Worm (Caenorhabditis elegans) whole organism, L2 larva: ENCODE results near the gene Y7A5A.8.

Experiments used
- C34F6.9 ChIP-seq: fragments of 150-350 bp; optimal IDR thresholded peaks from 2 replicates; lab custom pipeline; 2014; ENCODE audit warnings: missing biosample characterization, missing genetic modification characterization
- F13H6.1 ChIP-seq: sonication (generic microtip); optimal IDR thresholded peaks from 2 replicates; lab custom pipeline; 2016; ENCODE audit warnings: missing genetic modification characterization, missing compliant biosample characterization
- R02D3.7 ChIP-seq: fragments of 150-350 bp; optimal IDR thresholded peaks from 2 replicates; lab custom pipeline; 2014; ENCODE audit warnings: missing biosample characterization, missing genetic modification characterization
- Y55F3AM.14 ChIP-seq: fragments of 200-800 bp; sonication (Bioruptor generic); optimal IDR thresholded peaks from 2 replicates; lab custom pipeline; 2018; ENCODE audit warnings: mild to moderate bottlenecking, missing genetic modification characterization, missing compliant biosample characterization
- ama-1 ChIP-seq: fragments of 150-350 bp; optimal IDR thresholded peaks from 2 replicates; lab custom pipeline; 2018; ENCODE audit warnings: inconsistent platforms
- blmp-1 ChIP-seq: sonication (generic microtip); optimal IDR thresholded peaks from 2 replicates; lab custom pipeline; 2017; ENCODE audit warnings: missing genetic modification characterization, mild to moderate bottlenecking, missing compliant biosample characterization, antibody characterized with exemption, moderate library complexity; ENCODE audit not compliant: insufficient read depth
- crh-2 ChIP-seq: sonication (generic microtip); optimal IDR thresholded peaks from 2 replicates; lab custom pipeline; 2017; ENCODE audit warnings: missing biosample characterization, missing genetic modification characterization
- dmd-4 ChIP-seq: sonication (generic microtip); optimal IDR thresholded peaks from 2 replicates; lab custom pipeline; 2017; ENCODE audit warnings: missing biosample characterization, missing genetic modification characterization
- elt-3 ChIP-seq: sonication (generic microtip); optimal IDR thresholded peaks from 2 replicates; lab custom pipeline; 2017; ENCODE audit warnings: missing biosample characterization, missing genetic modification characterization
- fos-1 ChIP-seq: fragments of 150-350 bp; optimal IDR thresholded peaks from 2 replicates; lab custom pipeline; 2014; ENCODE audit warnings: missing biosample characterization, missing genetic modification characterization
- gmeb-1 ChIP-seq: fragments of 150-350 bp; optimal IDR thresholded peaks from 2 replicates; lab custom pipeline; 2014; ENCODE audit warnings: missing biosample characterization, missing genetic modification characterization
- lin-13 ChIP-seq: fragments of 150-350 bp; optimal IDR thresholded peaks from 2 replicates; lab custom pipeline; 2014; ENCODE audit warnings: missing biosample characterization, missing genetic modification reagents, missing genetic modification characterization
- lsy-2 ChIP-seq, 2 experiments: fragments of 150-350 bp in 1 of 2; sonication (generic microtip) in 1 of 2; optimal IDR thresholded peaks; 2 replicates each; lab custom pipeline; 2014 to 2017; ENCODE audit warnings: missing biosample characterization in 2 of 2, missing genetic modification characterization in 2 of 2
- mab-5 ChIP-seq: fragments of 150-350 bp; optimal IDR thresholded peaks from 2 replicates; lab custom pipeline; 2014; ENCODE audit warnings: missing biosample characterization, missing genetic modification characterization
- mdl-1 ChIP-seq, 2 experiments: fragments of 150-350 bp in 1 of 2; sonication (generic microtip) in 1 of 2; optimal IDR thresholded peaks; 2 replicates each; lab custom pipeline; 2017; ENCODE audit warnings: missing biosample characterization in 2 of 2, missing genetic modification characterization in 2 of 2
- nhr-11 ChIP-seq: fragments of 150-350 bp; optimal IDR thresholded peaks from 2 replicates; lab custom pipeline; 2014; ENCODE audit warnings: missing biosample characterization, missing genetic modification characterization
- nhr-12 ChIP-seq: fragments of 150-350 bp; optimal IDR thresholded peaks from 2 replicates; lab custom pipeline; 2014; ENCODE audit warnings: missing biosample characterization, missing genetic modification characterization
- nhr-129 ChIP-seq: fragments of 150-350 bp; optimal IDR thresholded peaks from 2 replicates; lab custom pipeline; 2014; ENCODE audit warnings: missing biosample characterization, missing genetic modification characterization
- nhr-21 ChIP-seq: fragments of 150-350 bp; optimal IDR thresholded peaks from 2 replicates; lab custom pipeline; 2014; ENCODE audit warnings: missing biosample characterization, missing genetic modification characterization
- nhr-237 ChIP-seq: fragments of 150-350 bp; optimal IDR thresholded peaks from 2 replicates; lab custom pipeline; 2014; ENCODE audit warnings: missing biosample characterization, missing genetic modification characterization
- nhr-6 ChIP-seq: fragments of 150-350 bp; optimal IDR thresholded peaks from 2 replicates; lab custom pipeline; 2014; ENCODE audit warnings: missing biosample characterization, missing genetic modification characterization
- nhr-77 ChIP-seq: fragments of 150-350 bp; optimal IDR thresholded peaks from 2 replicates; lab custom pipeline; 2014; ENCODE audit warnings: missing biosample characterization, missing genetic modification characterization
- peb-1 ChIP-seq: fragments of 150-350 bp; optimal IDR thresholded peaks from 2 replicates; lab custom pipeline; 2014; ENCODE audit warnings: missing biosample characterization, missing genetic modification characterization
- sem-4 ChIP-seq: fragments of 150-350 bp; optimal IDR thresholded peaks from 2 replicates; lab custom pipeline; 2014; ENCODE audit warnings: missing biosample characterization, missing genetic modification reagents, missing genetic modification characterization
- skn-1 ChIP-seq: sonication (generic microtip); optimal IDR thresholded peaks from 2 replicates; lab custom pipeline; 2017; ENCODE audit warnings: missing biosample characterization, missing genetic modification characterization
- sma-9 ChIP-seq, 2 experiments: fragments of 150-350 bp in 1 of 2; sonication (generic microtip) in 1 of 2; optimal IDR thresholded peaks; 2 replicates each; lab custom pipeline; 2014 to 2016; ENCODE audit warnings: missing genetic modification characterization in 2 of 2, mild to moderate bottlenecking in 1 of 2, missing biosample characterization in 1 of 2, missing compliant biosample characterization in 1 of 2, missing genetic modification reagents in 1 of 2, moderate library complexity in 1 of 2
- snpc-4 ChIP-seq: fragments of 150-350 bp; optimal IDR thresholded peaks from 2 replicates; lab custom pipeline; 2014; ENCODE audit warnings: missing biosample characterization, missing genetic modification characterization
- unc-55 ChIP-seq: fragments of 150-350 bp; sonication (generic microtip); optimal IDR thresholded peaks from 3 replicates; lab custom pipeline; 2014; ENCODE audit warnings: missing biosample characterization, missing genetic modification reagents, missing genetic modification characterization
- zag-1 ChIP-seq: fragments of 150-350 bp; optimal IDR thresholded peaks from 2 replicates; lab custom pipeline; 2014; ENCODE audit warnings: missing biosample characterization, missing genetic modification characterization
- ztf-1 ChIP-seq: fragments of 200-800 bp; sonication (Bioruptor generic); conservative IDR thresholded peaks from 2 replicates; pipeline ENCODE4 v1.3.6; 2022; ENCODE audit warnings: missing genetic modification characterization, missing compliant biosample characterization
- ztf-11 ChIP-seq: sonication (generic microtip); optimal IDR thresholded peaks from 2 replicates; lab custom pipeline; 2017; ENCODE audit warnings: missing biosample characterization, missing genetic modification characterization

Gene Y7A5A.8

DNA sequence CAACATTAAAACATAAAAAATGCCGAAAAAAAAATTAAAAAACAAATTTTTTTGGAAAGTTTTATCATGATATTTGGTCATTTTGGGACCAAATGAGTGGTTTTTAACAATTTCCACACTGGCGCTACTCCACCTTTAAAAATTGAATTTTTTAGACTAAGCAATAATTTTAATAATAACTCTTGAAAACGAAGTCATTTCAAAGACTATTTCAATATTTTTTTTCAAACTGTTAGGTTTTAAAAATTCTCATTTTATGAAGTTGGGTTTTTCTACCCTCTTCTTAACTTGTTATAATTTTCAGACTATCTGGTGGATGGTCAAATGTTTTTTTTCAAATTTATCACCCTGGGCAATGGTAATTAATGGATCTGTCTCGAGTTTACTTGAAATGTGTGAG lies at the start of gene Y7A5A.8:
Gene Y7A5A.8 (plus strand): TSS at position 301 of the 400 bp plus-strand sequence.
- TF ChIP-seq ztf-1 (GFP tag; lab: Robert Waterston, UW): no peak
- TF ChIP-seq zag-1 (tag; lab: Kevin White, UChicago): no peak
- TF ChIP-seq nhr-237 (tag; lab: Kevin White, UChicago): no peak
- no peak for TF ChIP-seq ztf-11
- no peak for TF ChIP-seq skn-1 (tag; lab: Kevin White, UChicago)
- TF ChIP-seq nhr-11: no peak
- no peak for TF ChIP-seq mdl-1 (tag; optimal IDR thresholded peaks at IDR 0.05; lab: Kevin White, UChicago)
- no peak for TF ChIP-seq sma-9 (GFP tag; optimal IDR thresholded peaks at IDR 0.05; lab: Kevin White, UChicago)
- TF ChIP-seq sma-9 (tag; optimal IDR thresholded peaks at IDR 0.05; lab: Kevin White, UChicago): no peak
- TF ChIP-seq peb-1 (tag; lab: Kevin White, UChicago): no peak
- no peak for TF ChIP-seq fos-1 (tag; lab: Kevin White, UChicago)
- no peak for TF ChIP-seq mab-5 (tag; lab: Kevin White, UChicago)
- TF ChIP-seq nhr-6 (tag; lab: Kevin White, UChicago): no peak
- no peak for TF ChIP-seq Y55F3AM.14 (GFP tag; lab: Kevin White, UChicago)
- no peak for TF ChIP-seq crh-2 (tag; lab: Kevin White, UChicago)
- no peak for TF ChIP-seq dmd-4 (tag; lab: Kevin White, UChicago)
- TF ChIP-seq lin-13 (GFP tag; lab: Kevin White, UChicago): no peak
- no peak for TF ChIP-seq nhr-12 (tag; lab: Kevin White, UChicago)
- TF ChIP-seq sem-4 (tag; lab: Kevin White, UChicago): no peak
- no peak for TF ChIP-seq nhr-21 (tag; lab: Kevin White, UChicago)

DNA sequence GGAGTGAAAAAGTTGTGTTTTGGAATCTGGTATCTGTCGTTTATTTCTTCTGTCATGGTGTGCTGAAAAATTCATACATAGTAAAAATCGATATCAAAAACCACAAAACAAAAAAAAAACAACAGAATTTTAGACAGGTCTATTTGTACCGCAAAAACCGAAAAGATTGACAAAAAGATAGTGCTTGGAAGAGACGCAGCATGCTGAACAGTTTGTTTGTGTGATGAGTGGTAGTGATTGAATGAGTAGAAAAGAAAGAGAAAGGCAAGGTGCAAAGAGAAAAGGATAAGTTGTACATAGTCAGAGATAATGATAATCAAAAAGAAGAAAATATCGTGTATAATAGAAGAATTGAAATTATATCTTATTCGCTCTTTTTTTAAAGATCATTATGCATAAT lies 49.6 kb upstream of the Y7A5A.8 start, which contains the start of gene Y7A5A.2:
Gene Y7A5A.2 (minus strand): TSS at position 62 of the 400 bp plus-strand sequence.
- TF ChIP-seq nhr-129 (tag; lab: Kevin White, UChicago) (peak; percentile 11), sma-9 (GFP tag; optimal IDR thresholded peaks at IDR 0.05; lab: Kevin White, UChicago) (peak; percentile 12), sma-9 (tag; optimal IDR thresholded peaks at IDR 0.05; lab: Kevin White, UChicago) (no peak), blmp-1 (tag; lab: Kevin White, UChicago) (peak; percentile 54), ama-1 (lab: Kevin White, UChicago) (no peak), fos-1 (tag; lab: Kevin White, UChicago) (peak; percentile 35)

- TF ChIP-seq unc-55 (GFP tag; lab: Kevin White, UChicago): no peak
- peak; percentile 12 for TF ChIP-seq fos-1 (tag; lab: Kevin White, UChicago)
- TF ChIP-seq, all 48 proteins: peak for 1
Observed at ce11 chrX:15773262-15773908, 48.9 kb upstream of the Y7A5A.8 start, which contains the start of gene Y7A5A.13. Gene Y7A5A.13, plus strand, starts transcription at chrX:15773858.

DNA sequence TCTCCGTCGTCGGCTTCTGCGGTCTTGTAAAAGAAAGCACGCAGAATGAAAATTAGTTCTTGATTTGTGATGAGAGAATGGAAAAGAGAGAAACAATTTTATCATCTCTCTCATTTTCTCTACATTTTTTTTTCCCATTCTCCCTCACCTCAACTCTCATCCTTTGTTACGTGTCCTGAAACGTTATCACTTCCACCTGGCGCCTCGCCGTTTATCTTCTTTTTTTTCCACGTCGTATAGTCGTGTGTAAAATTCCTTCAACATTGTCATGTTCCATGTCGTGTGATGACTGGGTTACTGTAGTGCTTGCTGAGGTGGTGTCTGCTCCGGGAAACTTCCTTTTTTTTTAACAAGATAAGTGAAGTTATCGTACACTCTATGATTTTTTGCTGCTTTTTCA lies 42.8 kb upstream of the Y7A5A.8 start:
- TF ChIP-seq lin-13 (GFP tag; lab: Kevin White, UChicago) (peak; percentile 23), sma-9 (GFP tag; optimal IDR thresholded peaks at IDR 0.05; lab: Kevin White, UChicago) (peak; percentile 28), sma-9 (tag; optimal IDR thresholded peaks at IDR 0.05; lab: Kevin White, UChicago) (no peak), lsy-2 (tag; optimal IDR thresholded peaks at IDR 0.05; lab: Kevin White, UChicago) (peak in 1 of 2 experiments; percentile 86), nhr-6 (tag; lab: Kevin White, UChicago) (peak; percentile 27), nhr-21 (tag; lab: Kevin White, UChicago) (peak; percentile 11), ztf-11 (no peak), F13H6.1 (peak; percentile 40), nhr-129 (tag; lab: Kevin White, UChicago) (peak; percentile 75), nhr-77 (no peak), elt-3 (tag; lab: Kevin White, UChicago) (no peak), snpc-4 (tag; lab: Kevin White, UChicago) (peak; percentile 20), crh-2 (tag; lab: Kevin White, UChicago) (peak; percentile 95), fos-1 (tag; lab: Kevin White, UChicago) (peak; percentile 74), C34F6.9 (tag; lab: Kevin White, UChicago) (peak; percentile 15), gmeb-1 (tag; lab: Kevin White, UChicago) (peak; percentile 25)

- no peak for TF ChIP-seq R02D3.7 (tag; lab: Kevin White, UChicago)
- no peak for TF ChIP-seq Y55F3AM.14 (GFP tag; lab: Kevin White, UChicago)
- no peak for TF ChIP-seq elt-3 (tag; lab: Kevin White, UChicago)
Observed at ce11 chrX:15782027-15782426, 40.3 kb upstream of the Y7A5A.8 start, which contains the start of gene Y7A5A.24. Gene Y7A5A.24, minus strand, starts transcription at chrX:15782127.
